Worm (Caenorhabditis elegans): ENCODE measurements around the gene snf-12.

Gene snf-12

DNA sequence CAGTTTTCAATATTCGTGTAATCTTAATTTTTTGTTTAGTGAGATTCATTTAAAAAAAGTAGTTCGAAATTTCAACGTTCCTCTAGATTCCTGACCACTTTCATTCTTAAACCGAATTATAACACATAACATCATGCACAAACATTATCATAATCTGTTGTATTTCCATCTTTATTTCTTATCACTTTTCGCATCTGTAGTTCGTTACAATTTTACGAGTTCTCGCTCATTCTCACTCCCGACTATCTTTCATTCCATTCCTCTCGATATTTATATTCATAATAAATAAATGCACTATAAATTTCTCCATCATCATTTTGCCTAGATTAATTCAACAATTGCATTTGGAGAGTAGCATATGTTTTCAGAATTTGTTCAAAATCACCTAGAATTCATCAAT lies 51.9 kb downstream of the snf-12 start:
- no peak for TF ChIP-seq hmbx-1 (tag; optimal IDR thresholded peaks at IDR 0.05)
- no peak for TF ChIP-seq ets-7 (tag; optimal IDR thresholded peaks at IDR 0.05)
- TF ChIP-seq ceh-36 (tag; optimal IDR thresholded peaks at IDR 0.05), result no peak

DNA sequence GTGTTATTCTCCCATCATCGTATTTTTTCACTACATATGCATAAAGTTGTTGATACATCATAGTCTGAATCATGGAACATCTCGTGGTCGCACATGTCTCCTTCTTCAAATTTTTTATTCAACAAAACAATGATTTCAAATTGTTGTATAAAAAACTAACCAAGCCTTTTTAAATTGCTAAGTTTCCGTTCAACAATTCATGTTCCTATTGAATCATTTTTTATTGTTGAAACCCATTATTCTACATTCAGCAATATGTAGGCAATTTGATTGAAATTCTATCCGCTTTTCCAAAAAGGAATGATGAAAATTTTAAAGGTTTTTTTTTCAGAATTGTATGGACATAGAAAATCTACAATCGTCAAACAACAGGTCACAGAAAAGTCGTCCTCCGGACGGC lies 53.4 kb downstream of the snf-12 start, which contains the start of gene ajm-1:
ajm-1 (plus strand) TSS at position 301 of the 400 bp plus-strand sequence.
- TF ChIP-seq F13C5.2 (tag; optimal IDR thresholded peaks at IDR 0.05) (no peak), ceh-36 (tag; optimal IDR thresholded peaks at IDR 0.05) (no peak), scrt-1 (GFP tag; IDR thresholded peaks at IDR 0.05) (no peak), hmbx-1 (tag; optimal IDR thresholded peaks at IDR 0.05) (no peak), aly-1 (tag; optimal IDR thresholded peaks at IDR 0.05) (no peak), pes-1 (GFP tag; IDR thresholded peaks at IDR 0.05) (no peak), B0310.2 (tag; optimal IDR thresholded peaks at IDR 0.05) (no peak), sea-1 (GFP tag; conservative IDR thresholded peaks at IDR 0.05) (no peak), hmg-4 (GFP tag; optimal IDR thresholded peaks at IDR 0.05) (no peak), flt-1 (GFP tag; IDR thresholded peaks at IDR 0.05) (no peak), ceh-13 (GFP tag; optimal IDR thresholded peaks at IDR 0.05) (no peak), tbx-11 (GFP tag; IDR thresholded peaks at IDR 0.05) (no peak)
